Fruit fly (Drosophila melanogaster) whole organism, embryonic: ENCODE results near the gene Spn75F.

Experiments used
- Abd-B ChIP-seq: fragments of 200-800 bp; sonication (Bioruptor generic); optimal IDR thresholded peaks from 2 replicates; lab custom pipeline; 2018; ENCODE audit warnings: missing biosample characterization, mild to moderate bottlenecking, missing genetic modification characterization, moderate library complexity
- CG10431 ChIP-seq: fragments of 200-800 bp; sonication (Bioruptor generic); optimal IDR thresholded peaks from 3 replicates; lab custom pipeline; 2018; ENCODE audit warnings: missing biosample characterization, mild to moderate bottlenecking, missing genetic modification characterization
- CG11504 ChIP-seq: fragments of 200-800 bp; sonication (Bioruptor generic); optimal IDR thresholded peaks from 3 replicates; lab custom pipeline; 2019; ENCODE audit warnings: missing biosample characterization, mild to moderate bottlenecking, missing genetic modification characterization, moderate library complexity
- CG12744 ChIP-seq: fragments of 200-800 bp; sonication (Bioruptor generic); optimal IDR thresholded peaks from 2 replicates; lab custom pipeline; 2016; ENCODE audit warnings: missing biosample characterization, missing genetic modification characterization
- CG13775 ChIP-seq: fragments of 200-800 bp; sonication (Bioruptor generic); optimal IDR thresholded peaks from 3 replicates; lab custom pipeline; 2017; ENCODE audit warnings: missing biosample characterization, mild to moderate bottlenecking, missing genetic modification characterization
- CG14014 ChIP-seq: fragments of 200-800 bp; sonication (Bioruptor generic); IDR thresholded peaks from 2 replicates; pipeline ENCODE4 v1.3.6; 2022; ENCODE audit warnings: missing biosample characterization, missing genetic modification characterization
- CG14710 ChIP-seq: fragments of 200-800 bp; sonication (Bioruptor generic); optimal IDR thresholded peaks from 3 replicates; lab custom pipeline; 2019; ENCODE audit warnings: missing biosample characterization, mild to moderate bottlenecking, missing genetic modification characterization, moderate library complexity
- CG1529 ChIP-seq: fragments of 200-800 bp; sonication (Bioruptor generic); optimal IDR thresholded peaks from 3 replicates; lab custom pipeline; 2018; ENCODE audit warnings: missing biosample characterization, missing genetic modification characterization
- CG1602 ChIP-seq: fragments of 200-800 bp; sonication (Bioruptor generic); optimal IDR thresholded peaks from 3 replicates; lab custom pipeline; 2016; ENCODE audit warnings: missing biosample characterization, missing genetic modification characterization
- CG1603 ChIP-seq: fragments of 200-800 bp; sonication (Bioruptor generic); optimal IDR thresholded peaks from 2 replicates; lab custom pipeline; 2019; ENCODE audit warnings: missing biosample characterization, mild to moderate bottlenecking, missing genetic modification characterization, moderate library complexity
- CG18619 ChIP-seq: fragments of 200-800 bp; sonication (Bioruptor generic); optimal IDR thresholded peaks from 3 replicates; lab custom pipeline; 2017; ENCODE audit warnings: missing biosample characterization, mild to moderate bottlenecking, missing genetic modification characterization
- CG2678 ChIP-seq: fragments of 200-800 bp; sonication (Bioruptor generic); optimal IDR thresholded peaks from 3 replicates; lab custom pipeline; 2019; ENCODE audit warnings: missing biosample characterization, mild to moderate bottlenecking, missing genetic modification characterization, moderate library complexity
- CG2712 ChIP-seq: fragments of 200-800 bp; optimal IDR thresholded peaks from 3 replicates; lab custom pipeline; 2019; ENCODE audit warnings: missing biosample characterization, mild to moderate bottlenecking, missing genetic modification characterization, moderate library complexity
- CG34224 ChIP-seq: fragments of 200-800 bp; sonication (Bioruptor generic); IDR thresholded peaks from 3 replicates; pipeline ENCODE4 v1.3.6; 2022; ENCODE audit warnings: missing biosample characterization, missing genetic modification characterization; ENCODE audit not compliant: partially characterized antibody
- CG34376 ChIP-seq: fragments of 200-800 bp; sonication (Bioruptor generic); optimal IDR thresholded peaks from 2 replicates; lab custom pipeline; 2018; ENCODE audit warnings: missing biosample characterization, mild to moderate bottlenecking, missing genetic modification characterization
- CG3847 ChIP-seq: fragments of 200-800 bp; sonication (Bioruptor generic); IDR thresholded peaks from 2 replicates; pipeline ENCODE4 v1.3.6; 2022; ENCODE audit warnings: missing biosample characterization, missing genetic modification characterization
- CG7928 ChIP-seq: fragments of 200-800 bp; sonication (Bioruptor generic); optimal IDR thresholded peaks from 2 replicates; lab custom pipeline; 2017; ENCODE audit warnings: missing biosample characterization, mild to moderate bottlenecking, missing genetic modification characterization
- CG8924 ChIP-seq: fragments of 200-800 bp; optimal IDR thresholded peaks from 3 replicates; lab custom pipeline; 2019; ENCODE audit warnings: missing biosample characterization, mild to moderate bottlenecking, missing genetic modification characterization, moderate library complexity
- CHES-1-like ChIP-seq: fragments of 200-800 bp; sonication (Bioruptor generic); optimal IDR thresholded peaks from 2 replicates; lab custom pipeline; 2016; ENCODE audit warnings: missing biosample characterization, missing genetic modification characterization
- Camta ChIP-seq: fragments of 200-800 bp; sonication (Bioruptor generic); optimal IDR thresholded peaks from 2 replicates; lab custom pipeline; 2016; ENCODE audit warnings: missing biosample characterization, missing genetic modification characterization
- Fer1 ChIP-seq: fragments of 200-800 bp; sonication (Bioruptor generic); optimal IDR thresholded peaks from 2 replicates; lab custom pipeline; 2017; ENCODE audit warnings: missing biosample characterization, mild to moderate bottlenecking, missing genetic modification characterization
- HLHmδ ChIP-seq: fragments of 200-800 bp; sonication (Bioruptor generic); optimal IDR thresholded peaks from 2 replicates; lab custom pipeline; 2018; ENCODE audit warnings: missing biosample characterization, mild to moderate bottlenecking, missing genetic modification characterization, moderate library complexity
- Hmr ChIP-seq: fragments of 200-800 bp; sonication (Bioruptor generic); optimal IDR thresholded peaks from 3 replicates; lab custom pipeline; 2017; ENCODE audit warnings: mild to moderate bottlenecking, missing biosample characterization, missing genetic modification reagents, missing genetic modification characterization
- Jarid2 ChIP-seq: fragments of 200-800 bp; sonication (Bioruptor generic); optimal IDR thresholded peaks from 3 replicates; lab custom pipeline; 2017; ENCODE audit warnings: mild to moderate bottlenecking, missing biosample characterization, missing genetic modification reagents, missing genetic modification characterization
- MTF-1 ChIP-seq: fragments of 200-800 bp; sonication (Bioruptor generic); optimal IDR thresholded peaks from 2 replicates; lab custom pipeline; 2018; ENCODE audit warnings: missing biosample characterization, mild to moderate bottlenecking, missing genetic modification characterization, borderline replicate concordance
- Mes4 ChIP-seq: fragments of 200-800 bp; sonication (Bioruptor generic); optimal IDR thresholded peaks from 2 replicates; lab custom pipeline; 2016; ENCODE audit warnings: missing biosample characterization, missing genetic modification characterization
- Nf-YB ChIP-seq: fragments of 200-800 bp; sonication (Bioruptor generic); optimal IDR thresholded peaks from 3 replicates; lab custom pipeline; 2019; ENCODE audit warnings: missing biosample characterization, mild to moderate bottlenecking, missing genetic modification characterization, moderate library complexity
- Optix ChIP-seq: fragments of 200-800 bp; sonication (Bioruptor generic); IDR thresholded peaks from 3 replicates; pipeline ENCODE4 v1.3.6; 2022; ENCODE audit warnings: missing biosample characterization, missing genetic modification characterization
- Rfx ChIP-seq: fragments of 200-800 bp; sonication (Bioruptor generic); IDR thresholded peaks from 2 replicates; pipeline ENCODE4 v1.3.6; 2022; ENCODE audit warnings: missing biosample characterization, missing genetic modification characterization
- Spps ChIP-seq: fragments of 200-800 bp; sonication (Bioruptor generic); optimal IDR thresholded peaks from 2 replicates; lab custom pipeline; 2018; ENCODE audit warnings: missing biosample characterization, mild to moderate bottlenecking, missing genetic modification characterization
- br ChIP-seq: fragments of >200 bp; optimal IDR thresholded peaks from 2 replicates; lab custom pipeline; 2017
- btn ChIP-seq: fragments of 200-800 bp; sonication (Bioruptor generic); optimal IDR thresholded peaks from 2 replicates; lab custom pipeline; 2016; ENCODE audit warnings: missing biosample characterization, missing genetic modification characterization
- cas ChIP-seq: fragments of 200-800 bp; sonication (Bioruptor generic); IDR thresholded peaks from 2 replicates; pipeline ENCODE4 v1.3.6; 2022; ENCODE audit warnings: missing biosample characterization, missing genetic modification characterization
- eve ChIP-seq, 2 experiments: fragments of >200 bp; optimal IDR thresholded peaks; 2 replicates each; lab custom pipeline; 2017; ENCODE audit warnings: missing biosample characterization in 2 of 2, missing genetic modification characterization in 2 of 2
- fru ChIP-seq: fragments of >200 bp; optimal IDR thresholded peaks from 2 replicates; lab custom pipeline; 2017
- fu2 ChIP-seq: fragments of 200-800 bp; sonication (Bioruptor generic); optimal IDR thresholded peaks from 2 replicates; lab custom pipeline; 2016; ENCODE audit warnings: missing biosample characterization, missing genetic modification characterization
- gce ChIP-seq: fragments of 200-800 bp; sonication (Bioruptor generic); IDR thresholded peaks from 3 replicates; pipeline ENCODE4 v1.3.6; 2022; ENCODE audit warnings: missing biosample characterization, missing genetic modification characterization
- hbn ChIP-seq: fragments of 200-800 bp; sonication (Bioruptor generic); IDR thresholded peaks from 2 replicates; pipeline ENCODE4 v1.3.6; 2022; ENCODE audit warnings: missing biosample characterization, missing genetic modification characterization; ENCODE audit not compliant: partially characterized antibody
- inv ChIP-seq: fragments of 200-800 bp; sonication (Bioruptor generic); IDR thresholded peaks from 2 replicates; pipeline ENCODE4 v1.3.6; 2022; ENCODE audit warnings: missing biosample characterization, missing genetic modification characterization; ENCODE audit not compliant: partially characterized antibody
- kah ChIP-seq: fragments of 200-800 bp; sonication (Bioruptor generic); optimal IDR thresholded peaks from 2 replicates; lab custom pipeline; 2018; ENCODE audit warnings: missing biosample characterization, mild to moderate bottlenecking, missing genetic modification characterization
- onecut ChIP-seq: fragments of 200-800 bp; sonication (Bioruptor generic); IDR thresholded peaks from 2 replicates; pipeline ENCODE4 v1.3.6; 2022; ENCODE audit warnings: missing biosample characterization, missing genetic modification characterization
- otp ChIP-seq: fragments of 200-800 bp; sonication (Bioruptor generic); IDR thresholded peaks from 3 replicates; pipeline ENCODE4, ENCODE4 v1.3.6; 2022; ENCODE audit warnings: missing biosample characterization, missing genetic modification characterization
- pho ChIP-seq: fragments of 200-800 bp; sonication (Bioruptor generic); optimal IDR thresholded peaks from 2 replicates; lab custom pipeline; 2016; ENCODE audit warnings: missing biosample characterization, missing genetic modification characterization
- ro ChIP-seq: fragments of 200-800 bp; sonication (Bioruptor generic); IDR thresholded peaks from 2 replicates; pipeline ENCODE4 v1.3.6; 2022; ENCODE audit warnings: missing biosample characterization, missing genetic modification characterization
- sisA ChIP-seq: fragments of 200-800 bp; sonication (Bioruptor generic); IDR thresholded peaks from 2 replicates; pipeline ENCODE4 v1.3.6; 2022; ENCODE audit warnings: missing biosample characterization, missing genetic modification characterization
- slbo ChIP-seq: fragments of 200-800 bp; sonication (Bioruptor generic); IDR thresholded peaks from 2 replicates; pipeline ENCODE4 v1.3.6; 2022; ENCODE audit warnings: missing biosample characterization, missing genetic modification characterization
- sug ChIP-seq: fragments of 200-800 bp; optimal IDR thresholded peaks from 2 replicates; lab custom pipeline; 2019; ENCODE audit warnings: missing biosample characterization, mild to moderate bottlenecking, missing genetic modification characterization, moderate library complexity
- tap ChIP-seq: fragments of 200-800 bp; optimal IDR thresholded peaks from 3 replicates; lab custom pipeline; 2019; ENCODE audit warnings: missing biosample characterization, mild to moderate bottlenecking, missing genetic modification characterization, moderate library complexity
- ttk ChIP-seq: fragments of 200-800 bp; sonication (Bioruptor generic); IDR thresholded peaks from 2 replicates; pipeline ENCODE4 v2.1.2; 2022; ENCODE audit warnings: missing biosample characterization, missing genetic modification characterization
- vfl ChIP-seq: fragments of 200-800 bp; sonication (Bioruptor generic); optimal IDR thresholded peaks from 2 replicates; lab custom pipeline; 2016; ENCODE audit warnings: missing biosample characterization, missing genetic modification characterization
- vnd ChIP-seq: fragments of 200-800 bp; sonication (Bioruptor generic); IDR thresholded peaks from 3 replicates; pipeline ENCODE4 v1.3.6; 2022; ENCODE audit warnings: missing biosample characterization, missing genetic modification characterization; ENCODE audit not compliant: partially characterized antibody
- yki ChIP-seq: fragments of >200 bp; optimal IDR thresholded peaks from 3 replicates; lab custom pipeline; 2018

Spn75F gene

dm6 chr3L:19170426-19170825 is 41.0 kb upstream of the Spn75F start (continued):
- peak; percentile 33 for TF ChIP-seq kah (GFP tag; lab: Kevin White, UChicago)
- peak; percentile 44 for TF ChIP-seq slbo
- TF ChIP-seq CG34224 (GFP tag; lab: Robert Waterston, UW) = peak; percentile 63
- no peak for TF ChIP-seq CG18619 (GFP tag; lab: Kevin White, UChicago)
- peak; percentile 41 for TF ChIP-seq sug
- no peak for TF ChIP-seq CG1529 (GFP tag; lab: Kevin White, UChicago)
- no peak for TF ChIP-seq CG12744 (GFP tag; lab: Kevin White, UChicago)
- TF ChIP-seq ro (GFP tag; lab: Robert Waterston, UW) = no peak
- TF ChIP-seq Camta (GFP tag; lab: Kevin White, UChicago) = no peak
- peak; percentile 54 for TF ChIP-seq CG2712 (tag; lab: Kevin White, UChicago)
- TF ChIP-seq Nf-YB (GFP tag; lab: Kevin White, UChicago) = peak; percentile 16
- peak; percentile 49 for TF ChIP-seq CG8924 (tag; lab: Kevin White, UChicago)
- TF ChIP-seq yki (lab: Kevin White, UChicago) = peak; percentile 87
- peak; percentile 28 for TF ChIP-seq Fer1 (GFP tag; lab: Kevin White, UChicago)
- TF ChIP-seq CG1603 (tag; lab: Kevin White, UChicago) = peak; percentile 18
- peak; percentile 1 for TF ChIP-seq Hmr (GFP tag; lab: Kevin White, UChicago)
- no peak for TF ChIP-seq Spps (tag; lab: Kevin White, UChicago)
- TF ChIP-seq Jarid2 (GFP tag; lab: Kevin White, UChicago) = peak; percentile 99
- TF ChIP-seq Abd-B (GFP tag; lab: Kevin White, UChicago) = no peak
- TF ChIP-seq ttk (GFP tag; lab: Robert Waterston, UW) = 0 out of 2 replicates have a peak, but pooled peaks have one; percentile 7
- TF ChIP-seq CG2678 (tag; lab: Kevin White, UChicago) = peak; percentile 4
- peak; percentile 32 for TF ChIP-seq Mes4 (GFP tag; lab: Kevin White, UChicago)
- peak; percentile 52 for TF ChIP-seq MTF-1 (GFP tag; lab: Kevin White, UChicago)
- no peak for TF ChIP-seq CG7928 (GFP tag; lab: Kevin White, UChicago)
- no peak for TF ChIP-seq br (lab: Kevin White, UChicago)
- peak; percentile 65; the same call in 2 of the 3 replicates for TF ChIP-seq gce (GFP tag; lab: Robert Waterston, UW)
- TF ChIP-seq CG13775 (GFP tag; lab: Kevin White, UChicago) = no peak
- no peak for TF ChIP-seq CG3847 (GFP tag; lab: Robert Waterston, UW)
- TF ChIP-seq fru (lab: Kevin White, UChicago) = no peak
- no peak for TF ChIP-seq CG10431 (GFP tag; lab: Kevin White, UChicago)
- 0 out of 2 replicates have a peak, but pooled peaks have one; percentile 22 for TF ChIP-seq inv
- TF ChIP-seq otp (GFP tag; lab: Robert Waterston, UW) = peak; percentile 66; the same call in 1 of the 3 replicates
- peak; percentile 40 for TF ChIP-seq hbn (GFP tag; lab: Robert Waterston, UW)
- peak; percentile 31; the same call in 1 of the 2 replicates for TF ChIP-seq Rfx (GFP tag; lab: Robert Waterston, UW)
- TF ChIP-seq sisA (GFP tag; lab: Robert Waterston, UW) = no peak
- peak; percentile 38; the same call in 1 of the 3 replicates for TF ChIP-seq Optix (GFP tag; lab: Robert Waterston, UW)
- peak; percentile 5 for TF ChIP-seq CG11504 (tag; lab: Kevin White, UChicago)
- TF ChIP-seq tap = peak; percentile 13
- no peak for TF ChIP-seq CHES-1-like
- TF ChIP-seq vfl (GFP tag; lab: Kevin White, UChicago) = peak; percentile 6
- no peak for TF ChIP-seq CG1602
- no peak for TF ChIP-seq CG14014 (GFP tag; lab: Robert Waterston, UW)
- TF ChIP-seq CG14710 (tag; lab: Kevin White, UChicago) = peak; percentile 8
- no peak for TF ChIP-seq fu2 (GFP tag; lab: Kevin White, UChicago)
- no peak for TF ChIP-seq cas (GFP tag; lab: Robert Waterston, UW)
- TF ChIP-seq eve (GFP tag; optimal IDR thresholded peaks at IDR 0.05; lab: Kevin White, UChicago) = no peak
- no peak; the same call in 1 of the 2 replicates for TF ChIP-seq onecut
- peak; percentile 32 for TF ChIP-seq CG34376 (GFP tag; lab: Kevin White, UChicago)
- TF ChIP-seq vnd (GFP tag; lab: Robert Waterston, UW) = no peak
- peak; percentile 8 for TF ChIP-seq pho (GFP tag; lab: Kevin White, UChicago)
- TF ChIP-seq HLHmδ (GFP tag; lab: Kevin White, UChicago) = peak; percentile 93
- no peak for TF ChIP-seq btn (GFP tag; lab: Kevin White, UChicago)
